Fruit fly (Drosophila melanogaster) whole organism, embryonic: ENCODE data around the gene Dpm3.
A peak's percentile ranks its signal among the peaks of the same experiment; 100 is the strongest.

ENCODE experiments used
- Abd-B ChIP-seq: fragments of 200-800 bp; sonication (Bioruptor generic); optimal IDR thresholded peaks from 2 replicates; lab custom pipeline; 2018; ENCODE audit warnings: missing biosample characterization, mild to moderate bottlenecking, missing genetic modification characterization, moderate library complexity
- Adf1 ChIP-seq: fragments of 200-800 bp; sonication (Bioruptor generic); IDR thresholded peaks from 2 replicates; pipeline ENCODE4 v1.3.6; 2022; ENCODE audit warnings: missing biosample characterization, missing genetic modification characterization
- BEAF-32 ChIP-seq: fragments of 200-800 bp; sonication (Bioruptor generic); optimal IDR thresholded peaks from 3 replicates; lab custom pipeline; 2017; ENCODE audit warnings: missing biosample characterization, missing genetic modification characterization, mild to moderate bottlenecking, moderate library complexity, missing genetic modification reagents
- BtbVII ChIP-seq: fragments of 200-800 bp; sonication (Bioruptor generic); optimal IDR thresholded peaks from 3 replicates; lab custom pipeline; 2017; ENCODE audit warnings: missing biosample characterization, mild to moderate bottlenecking, missing genetic modification characterization
- CG11093 ChIP-seq: fragments of 200-800 bp; sonication (Bioruptor generic); IDR thresholded peaks from 3 replicates; pipeline ENCODE4 v1.3.6; 2022; ENCODE audit warnings: missing biosample characterization, missing genetic modification characterization
- CG12071 ChIP-seq: fragments of 200-800 bp; sonication (Bioruptor generic); optimal IDR thresholded peaks from 3 replicates; lab custom pipeline; 2018; ENCODE audit warnings: missing biosample characterization, mild to moderate bottlenecking, missing genetic modification characterization
- CG12219 ChIP-seq: fragments of 200-800 bp; sonication (Bioruptor generic); optimal IDR thresholded peaks from 3 replicates; lab custom pipeline; 2018; ENCODE audit warnings: missing biosample characterization, mild to moderate bottlenecking, missing genetic modification characterization
- CG15011 ChIP-seq: fragments of 200-800 bp; sonication (Bioruptor generic); optimal IDR thresholded peaks from 3 replicates; lab custom pipeline; 2018; ENCODE audit warnings: missing biosample characterization, mild to moderate bottlenecking, missing genetic modification characterization
- CG1602 ChIP-seq: fragments of 200-800 bp; sonication (Bioruptor generic); optimal IDR thresholded peaks from 3 replicates; lab custom pipeline; 2016; ENCODE audit warnings: missing biosample characterization, missing genetic modification characterization
- CG17328 ChIP-seq: fragments of 200-800 bp; sonication (Bioruptor generic); IDR thresholded peaks from 2 replicates; pipeline ENCODE4 v1.3.6; 2022; ENCODE audit warnings: missing biosample characterization, missing genetic modification characterization
- CG17568 ChIP-seq: fragments of 200-800 bp; sonication (Bioruptor generic); optimal IDR thresholded peaks from 2 replicates; lab custom pipeline; 2018; ENCODE audit warnings: missing biosample characterization, mild to moderate bottlenecking, missing genetic modification characterization, moderate library complexity
- CG17612 ChIP-seq: fragments of 200-800 bp; sonication (Bioruptor generic); IDR thresholded peaks from 2 replicates; pipeline ENCODE4 v1.3.6; 2022; ENCODE audit warnings: missing biosample characterization, missing genetic modification characterization
- CG18619 ChIP-seq: fragments of 200-800 bp; sonication (Bioruptor generic); optimal IDR thresholded peaks from 3 replicates; lab custom pipeline; 2017; ENCODE audit warnings: missing biosample characterization, mild to moderate bottlenecking, missing genetic modification characterization
- CG2875 ChIP-seq: fragments of 200-800 bp; sonication (Bioruptor generic); optimal IDR thresholded peaks from 2 replicates; lab custom pipeline; 2017; ENCODE audit warnings: missing biosample characterization, mild to moderate bottlenecking, missing genetic modification characterization, missing genetic modification reagents
- CG30431 ChIP-seq: fragments of 200-800 bp; sonication (Bioruptor generic); optimal IDR thresholded peaks from 2 replicates; lab custom pipeline; 2017; ENCODE audit warnings: missing biosample characterization, missing genetic modification characterization
- CG33557 ChIP-seq: fragments of 200-800 bp; sonication (Bioruptor generic); optimal IDR thresholded peaks from 2 replicates; lab custom pipeline; 2019; ENCODE audit warnings: missing biosample characterization, mild to moderate bottlenecking, missing genetic modification characterization, moderate library complexity
- CG43689 ChIP-seq: fragments of 200-800 bp; sonication (Bioruptor generic); IDR thresholded peaks from 2 replicates; pipeline ENCODE4 v1.3.6; 2022; ENCODE audit warnings: missing biosample characterization, missing genetic modification characterization
- CG7271 ChIP-seq: fragments of 200-800 bp; sonication (Bioruptor generic); optimal IDR thresholded peaks from 2 replicates; lab custom pipeline; 2018; ENCODE audit warnings: missing biosample characterization, mild to moderate bottlenecking, missing genetic modification characterization, moderate library complexity
- CG9876 ChIP-seq: fragments of 200-800 bp; sonication (Bioruptor generic); optimal IDR thresholded peaks from 2 replicates; lab custom pipeline; 2016; ENCODE audit warnings: missing biosample characterization, missing genetic modification characterization
- Fer1 ChIP-seq: fragments of 200-800 bp; sonication (Bioruptor generic); optimal IDR thresholded peaks from 2 replicates; lab custom pipeline; 2017; ENCODE audit warnings: missing biosample characterization, mild to moderate bottlenecking, missing genetic modification characterization
- H15 ChIP-seq: fragments of 200-800 bp; sonication (Bioruptor generic); IDR thresholded peaks from 3 replicates; pipeline ENCODE4 v1.3.6; 2022; ENCODE audit warnings: missing biosample characterization, missing genetic modification characterization
- Lhr ChIP-seq: fragments of 200-800 bp; sonication (Bioruptor generic); optimal IDR thresholded peaks from 3 replicates; lab custom pipeline; 2017; ENCODE audit warnings: mild to moderate bottlenecking, missing biosample characterization, missing genetic modification reagents, missing genetic modification characterization
- MESR4 ChIP-seq: fragments of 200-800 bp; sonication (Bioruptor generic); optimal IDR thresholded peaks from 2 replicates; lab custom pipeline; 2018; ENCODE audit warnings: missing biosample characterization, mild to moderate bottlenecking, missing genetic modification characterization, moderate library complexity
- Med ChIP-seq: fragments of 200-800 bp; sonication (Bioruptor generic); peaks from one replicate; lab custom pipeline; 2016; ENCODE audit warnings: missing biosample characterization, missing genetic modification characterization, mild to moderate bottlenecking, inconsistent platforms, moderate library complexity
- Meics ChIP-seq: fragments of 200-800 bp; sonication (Bioruptor generic); optimal IDR thresholded peaks from 2 replicates; lab custom pipeline; 2017; ENCODE audit warnings: missing biosample characterization, mild to moderate bottlenecking, missing genetic modification characterization
- NC2β ChIP-seq: fragments of 200-800 bp; sonication (Bioruptor generic); optimal IDR thresholded peaks from 2 replicates; lab custom pipeline; 2016; ENCODE audit warnings: missing biosample characterization, missing genetic modification characterization
- Nf-YB ChIP-seq: fragments of 200-800 bp; sonication (Bioruptor generic); optimal IDR thresholded peaks from 3 replicates; lab custom pipeline; 2019; ENCODE audit warnings: missing biosample characterization, mild to moderate bottlenecking, missing genetic modification characterization, moderate library complexity
- Ravus ChIP-seq: fragments of 200-800 bp; sonication (Bioruptor generic); IDR thresholded peaks from 2 replicates; pipeline ENCODE4 v1.3.6; 2022; ENCODE audit warnings: missing biosample characterization, missing genetic modification characterization
- Spps ChIP-seq: fragments of 200-800 bp; sonication (Bioruptor generic); optimal IDR thresholded peaks from 2 replicates; lab custom pipeline; 2018; ENCODE audit warnings: missing biosample characterization, mild to moderate bottlenecking, missing genetic modification characterization
- Usf ChIP-seq: fragments of 200-800 bp; sonication (Bioruptor generic); optimal IDR thresholded peaks from 2 replicates; lab custom pipeline; 2017; ENCODE audit warnings: missing genotype, missing biosample characterization, missing genetic modification characterization
- Vsx1 ChIP-seq: fragments of 200-800 bp; sonication (Bioruptor generic); optimal IDR thresholded peaks from 2 replicates; lab custom pipeline; 2017; ENCODE audit warnings: missing biosample characterization, mild to moderate bottlenecking, missing genetic modification characterization, missing genetic modification reagents
- Xrp1 ChIP-seq: fragments of 200-800 bp; sonication (Bioruptor generic); IDR thresholded peaks from 2 replicates; pipeline ENCODE4 v1.3.6; 2022; ENCODE audit warnings: missing biosample characterization, missing genetic modification characterization
- al ChIP-seq: fragments of 200-800 bp; sonication (Bioruptor generic); IDR thresholded peaks from 2 replicates; pipeline ENCODE4 v1.3.6; 2022; ENCODE audit warnings: missing biosample characterization, missing genetic modification characterization
- dimm ChIP-seq: fragments of 200-800 bp; sonication (Bioruptor generic); IDR thresholded peaks from 2 replicates; pipeline ENCODE4 v1.3.6; 2022; ENCODE audit warnings: missing biosample characterization, missing genetic modification characterization
- disco-r ChIP-seq: fragments of 200-800 bp; sonication (Bioruptor generic); optimal IDR thresholded peaks from 2 replicates; lab custom pipeline; 2016; ENCODE audit warnings: missing biosample characterization, missing genetic modification characterization
- fd96Cb ChIP-seq: fragments of 200-800 bp; sonication (Bioruptor generic); optimal IDR thresholded peaks from 2 replicates; lab custom pipeline; 2018; ENCODE audit warnings: missing biosample characterization, mild to moderate bottlenecking, missing genetic modification characterization, moderate library complexity
- knrl ChIP-seq: fragments of 200-800 bp; sonication (Bioruptor generic); IDR thresholded peaks from 3 replicates; pipeline ENCODE4 v1.3.6; 2022; ENCODE audit warnings: missing biosample characterization, missing genetic modification characterization; ENCODE audit not compliant: partially characterized antibody
- mam ChIP-seq: fragments of 200-800 bp; sonication (Bioruptor generic); optimal IDR thresholded peaks from 3 replicates; lab custom pipeline; 2016; ENCODE audit warnings: missing biosample characterization, missing genetic modification characterization
- nau ChIP-seq: fragments of 200-800 bp; sonication (Bioruptor generic); optimal IDR thresholded peaks from 3 replicates; lab custom pipeline; 2017; ENCODE audit warnings: missing biosample characterization, mild to moderate bottlenecking, missing genetic modification characterization, missing genetic modification reagents
- odd ChIP-seq: fragments of 200-800 bp; sonication (Bioruptor generic); optimal IDR thresholded peaks from 2 replicates; lab custom pipeline; 2017; ENCODE audit warnings: missing biosample characterization, mild to moderate bottlenecking, missing genetic modification characterization
- pho ChIP-seq: fragments of 200-800 bp; sonication (Bioruptor generic); optimal IDR thresholded peaks from 2 replicates; lab custom pipeline; 2016; ENCODE audit warnings: missing biosample characterization, missing genetic modification characterization
- phol ChIP-seq: fragments of 200-800 bp; sonication (Bioruptor generic); optimal IDR thresholded peaks from 3 replicates; lab custom pipeline; 2018; ENCODE audit warnings: missing biosample characterization, mild to moderate bottlenecking, missing genetic modification characterization, moderate library complexity
- prd ChIP-seq, 3 experiments: fragments of >200 bp in 2 of 3; fragments of 200-800 bp in 1 of 3; sonication (Bioruptor generic) in 1 of 3; optimal IDR thresholded peaks in 2 of 3; IDR thresholded peaks in 1 of 3; 2 replicates in 2 of 3; 3 replicates in 1 of 3; pipeline versions ENCODE4 v1.3.6 to Lab custom; 2017 to 2022; ENCODE audit warnings: missing biosample characterization in 1 of 3, missing genetic modification characterization in 1 of 3
- sisA ChIP-seq: fragments of 200-800 bp; sonication (Bioruptor generic); IDR thresholded peaks from 2 replicates; pipeline ENCODE4 v1.3.6; 2022; ENCODE audit warnings: missing biosample characterization, missing genetic modification characterization
- sqz ChIP-seq: fragments of 200-800 bp; sonication (Bioruptor generic); optimal IDR thresholded peaks from 3 replicates; lab custom pipeline; 2018; ENCODE audit warnings: missing biosample characterization, mild to moderate bottlenecking, missing genetic modification characterization
- tap ChIP-seq: fragments of 200-800 bp; optimal IDR thresholded peaks from 3 replicates; lab custom pipeline; 2019; ENCODE audit warnings: missing biosample characterization, mild to moderate bottlenecking, missing genetic modification characterization, moderate library complexity
- vvl ChIP-seq: fragments of 200-800 bp; sonication (Bioruptor generic); IDR thresholded peaks from 2 replicates; pipeline ENCODE4 v1.3.6; 2022; ENCODE audit warnings: missing biosample characterization, missing genetic modification characterization
- z ChIP-seq: fragments of 200-800 bp; sonication (Bioruptor generic); IDR thresholded peaks from 3 replicates; pipeline ENCODE4 v1.3.6; 2022; ENCODE audit warnings: missing biosample characterization, missing genetic modification characterization
- zen2 ChIP-seq: fragments of 200-800 bp; sonication (Bioruptor generic); IDR thresholded peaks from 3 replicates; pipeline ENCODE4 v1.3.6; 2022; ENCODE audit warnings: missing biosample characterization, missing genetic modification characterization; ENCODE audit not compliant: partially characterized antibody

Dpm3 gene

DNA sequence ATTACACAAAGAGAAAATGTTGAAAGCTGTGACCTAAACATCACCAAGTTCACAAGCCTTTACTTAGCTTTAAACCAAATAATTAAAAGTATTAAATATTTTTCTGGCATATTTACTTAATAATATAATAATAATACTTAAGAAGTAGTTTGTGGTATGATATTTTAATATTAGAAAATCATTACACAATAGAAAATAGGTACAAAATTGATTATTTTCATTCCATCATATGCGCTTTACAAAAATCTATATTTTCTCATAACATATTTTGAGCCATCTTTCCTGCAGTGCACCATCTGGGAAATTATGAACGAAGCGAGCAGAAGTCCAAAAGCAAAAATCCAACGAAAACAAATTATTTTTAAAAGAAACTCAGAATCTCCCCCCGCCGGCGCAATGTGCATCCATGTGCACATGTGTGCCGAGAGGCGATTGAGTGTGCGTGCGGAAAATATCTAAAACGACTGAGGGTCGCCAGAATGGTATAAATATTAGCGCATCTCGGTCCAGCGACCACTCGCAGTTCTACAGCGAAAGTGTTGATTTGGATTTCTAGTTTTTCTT lies 22.7 kb upstream of the Dpm3 start, which contains the start of gene Act87E (continued):
- TF ChIP-seq CG17612 (GFP tag; lab: Robert Waterston, UW), result no peak
- no peak for TF ChIP-seq MESR4
- 0 out of 2 replicates have a peak, but pooled peaks have one; percentile 15 for TF ChIP-seq vvl (GFP tag; lab: Robert Waterston, UW)
- no peak for TF ChIP-seq Lhr (GFP tag; lab: Kevin White, UChicago)
- no peak for TF ChIP-seq disco-r (GFP tag; lab: Kevin White, UChicago)
- TF ChIP-seq CG2875, result peak; percentile 41
- no peak for TF ChIP-seq CG9876 (GFP tag; lab: Kevin White, UChicago)
- TF ChIP-seq odd (GFP tag; lab: Kevin White, UChicago), result peak; percentile 57
- TF ChIP-seq nau (GFP tag; lab: Kevin White, UChicago), result no peak
- peak; percentile 55 for TF ChIP-seq Abd-B (GFP tag; lab: Kevin White, UChicago)
- peak; percentile 57 for TF ChIP-seq tap (tag; lab: Kevin White, UChicago)
- TF ChIP-seq Meics (GFP tag; lab: Kevin White, UChicago), result peak; percentile 47
- no peak for TF ChIP-seq NC2β
- no peak for TF ChIP-seq al (GFP tag; lab: Robert Waterston, UW)
- TF ChIP-seq CG33557 (GFP tag; lab: Kevin White, UChicago), result peak; percentile 69
- no peak for TF ChIP-seq prd (optimal IDR thresholded peaks at IDR 0.05; lab: Kevin White, UChicago)
- TF ChIP-seq prd (GFP tag; IDR thresholded peaks at IDR 0.05; lab: Robert Waterston, UW), result peak; percentile 49; the same call in 1 of the 3 replicates
- TF ChIP-seq CG12219 (GFP tag; lab: Kevin White, UChicago), result no peak
- TF ChIP-seq Xrp1 (GFP tag; lab: Robert Waterston, UW), result peak; percentile 64
- TF ChIP-seq Nf-YB (GFP tag; lab: Kevin White, UChicago), result peak; percentile 47
- peak; percentile 55; the same call in 1 of the 2 replicates for TF ChIP-seq sisA (GFP tag; lab: Robert Waterston, UW)
- TF ChIP-seq CG17328 (GFP tag; lab: Robert Waterston, UW), result no peak
- TF ChIP-seq CG43689 (GFP tag; lab: Robert Waterston, UW), result no peak
- TF ChIP-seq CG30431 (GFP tag; lab: Kevin White, UChicago), result peak; percentile 44
- peak; percentile 26 for TF ChIP-seq Usf (GFP tag; lab: Kevin White, UChicago)
- peak; percentile 59 for TF ChIP-seq CG18619
- TF ChIP-seq knrl (GFP tag; lab: Robert Waterston, UW), result no peak
- TF ChIP-seq dimm, result no peak
- peak; percentile 75 for TF ChIP-seq fd96Cb
- TF ChIP-seq Fer1 (GFP tag; lab: Kevin White, UChicago), result no peak
- peak; percentile 41 for TF ChIP-seq CG1602
- peak; percentile 50 for TF ChIP-seq sqz (GFP tag; lab: Kevin White, UChicago)
- TF ChIP-seq z (GFP tag; lab: Robert Waterston, UW), result no peak
- peak; percentile 36 for TF ChIP-seq BtbVII (GFP tag; lab: Kevin White, UChicago)
- no peak for TF ChIP-seq CG17568
- TF ChIP-seq CG12071 (GFP tag; lab: Kevin White, UChicago), result no peak
- TF ChIP-seq BEAF-32 (GFP tag; lab: Kevin White, UChicago), result no peak
- no peak for TF ChIP-seq zen2
- TF ChIP-seq Ravus, result no peak; the same call in 1 of the 2 replicates
- peak; percentile 16 for TF ChIP-seq Vsx1 (GFP tag; lab: Kevin White, UChicago)
- no peak for TF ChIP-seq pho (GFP tag; lab: Kevin White, UChicago)
- TF ChIP-seq CG7271 (tag; lab: Kevin White, UChicago), result no peak
- TF ChIP-seq H15 (GFP tag; lab: Robert Waterston, UW), result no peak
- no peak for TF ChIP-seq Adf1 (GFP tag; lab: Robert Waterston, UW)
- peak; percentile 41 for TF ChIP-seq Spps (tag; lab: Kevin White, UChicago)
- TF ChIP-seq phol, result peak; percentile 86
- TF ChIP-seq mam, result no peak
- TF ChIP-seq CG15011, result peak; percentile 9
- 0 out of 3 replicates have a peak, but pooled peaks have one; percentile 29 for TF ChIP-seq CG11093 (GFP tag; lab: Robert Waterston, UW)
- TF ChIP-seq Med (GFP tag; lab: Kevin White, UChicago), result no peak
